Fruit fly (Drosophila melanogaster): Measurements from ENCODE around the gene CG12182.

The CG12182 gene

DNA sequence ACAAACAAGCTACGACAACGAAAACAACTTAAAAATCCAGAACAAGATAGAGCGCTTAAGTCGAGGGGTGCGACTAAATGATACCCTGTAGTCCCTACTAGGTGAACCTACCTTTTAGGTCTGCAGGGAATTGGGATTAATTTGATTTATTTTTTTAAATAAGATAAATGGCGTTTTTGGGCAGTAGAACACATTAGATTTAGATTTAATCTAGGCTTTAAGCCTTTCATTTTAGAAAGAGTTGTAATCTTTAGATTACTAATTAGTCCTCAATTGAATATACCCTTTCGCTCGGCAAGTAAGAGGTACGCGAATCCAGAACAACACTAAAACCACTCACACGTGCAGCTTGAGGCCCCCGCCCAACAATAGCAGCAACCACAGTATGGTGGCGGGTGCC, 14.8 kb upstream of the CG12182 start:
- no peak for TF ChIP-seq usp (GFP tag; optimal IDR thresholded peaks at IDR 0.05)
- no peak for TF ChIP-seq Dll (optimal IDR thresholded peaks at IDR 0.05)
- TF ChIP-seq pan (optimal IDR thresholded peaks at IDR 0.05) = no peak
- TF ChIP-seq psq (optimal IDR thresholded peaks at IDR 0.05) = no peak
- TF ChIP-seq CG8478 (optimal IDR thresholded peaks at IDR 0.05) = no peak
- TF ChIP-seq EcR (GFP tag; optimal IDR thresholded peaks at IDR 0.05) = no peak

- TF ChIP-seq usp (GFP tag; optimal IDR thresholded peaks at IDR 0.05) = no peak
- TF ChIP-seq pan (optimal IDR thresholded peaks at IDR 0.05) = no peak
- TF ChIP-seq Dll (optimal IDR thresholded peaks at IDR 0.05) = no peak
- no peak for TF ChIP-seq CG8478 (optimal IDR thresholded peaks at IDR 0.05)
- TF ChIP-seq psq (optimal IDR thresholded peaks at IDR 0.05) = no peak
- no peak for TF ChIP-seq EcR (GFP tag; optimal IDR thresholded peaks at IDR 0.05)
Measured at dm6 chr3L:2608825-2609224, 9.4 kb upstream of the CG12182 start.

DNA sequence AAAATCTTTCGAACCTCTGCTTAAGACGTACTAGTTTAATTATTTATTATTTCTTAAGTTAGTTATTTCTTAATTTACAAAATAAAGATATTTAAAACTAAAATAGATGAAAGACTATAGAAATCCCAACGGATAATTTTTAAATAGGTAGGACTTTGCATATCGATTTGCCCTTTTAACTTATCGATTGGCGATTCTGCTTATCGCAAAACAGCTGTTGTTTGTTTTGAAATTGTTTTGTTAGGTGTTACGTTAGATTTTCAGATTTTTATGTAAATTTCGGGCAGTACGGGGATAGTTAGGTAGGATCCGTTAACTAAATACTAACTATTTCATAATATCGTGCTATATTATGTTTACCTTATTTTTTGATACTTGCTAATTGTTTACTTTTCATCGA, 765 bp upstream of the CG12182 start, which contains the start of gene CG16986:
Gene CG16986, plus strand, starts transcription at position 188 of the 400 bp plus-strand sequence.
- no peak for TF ChIP-seq usp (GFP tag; optimal IDR thresholded peaks at IDR 0.05)
- no peak for TF ChIP-seq psq (optimal IDR thresholded peaks at IDR 0.05)
- TF ChIP-seq EcR (GFP tag; optimal IDR thresholded peaks at IDR 0.05) = no peak
- no peak for TF ChIP-seq pan (optimal IDR thresholded peaks at IDR 0.05)
- TF ChIP-seq Dll (optimal IDR thresholded peaks at IDR 0.05) = no peak
- TF ChIP-seq CG8478 (optimal IDR thresholded peaks at IDR 0.05) = no peak

DNA sequence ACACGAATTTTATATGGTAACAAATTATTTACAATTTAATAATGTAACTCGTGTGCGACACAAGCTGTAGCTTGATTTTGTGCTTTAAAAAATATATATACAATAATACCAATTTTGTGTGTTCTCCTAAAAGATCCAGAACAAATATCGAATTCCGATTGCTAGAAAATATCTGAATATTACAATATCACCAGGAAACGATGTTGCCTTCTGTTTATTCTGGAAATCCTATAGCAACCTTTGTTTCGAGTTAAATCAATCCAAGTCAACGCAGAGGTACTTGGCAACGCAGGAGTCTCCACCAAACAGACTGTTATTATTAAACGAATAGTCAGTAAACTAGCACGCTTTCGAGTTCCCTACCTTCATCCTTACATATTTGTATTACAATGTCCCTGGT, 3.9 kb downstream of the CG12182 start, which contains the start of gene CG16984:
Gene CG16984, plus strand, starts transcription at position 301 of the 400 bp plus-strand sequence.
- TF ChIP-seq psq (optimal IDR thresholded peaks at IDR 0.05) (no peak), EcR (GFP tag; optimal IDR thresholded peaks at IDR 0.05) (no peak), Dll (optimal IDR thresholded peaks at IDR 0.05) (no peak), pan (optimal IDR thresholded peaks at IDR 0.05) (no peak), usp (GFP tag; optimal IDR thresholded peaks at IDR 0.05) (no peak), CG8478 (optimal IDR thresholded peaks at IDR 0.05) (no peak)

dm6 chr3L:2590764-2591309, 8.5 kb downstream of the CG12182 start:
- TF ChIP-seq EcR (GFP tag; optimal IDR thresholded peaks at IDR 0.05) = no peak
- no peak for TF ChIP-seq CG8478 (optimal IDR thresholded peaks at IDR 0.05)
- no peak for TF ChIP-seq usp (GFP tag; optimal IDR thresholded peaks at IDR 0.05)
- TF ChIP-seq pan (optimal IDR thresholded peaks at IDR 0.05) = no peak
- TF ChIP-seq Dll (optimal IDR thresholded peaks at IDR 0.05) = no peak
- TF ChIP-seq psq (optimal IDR thresholded peaks at IDR 0.05) = no peak

DNA sequence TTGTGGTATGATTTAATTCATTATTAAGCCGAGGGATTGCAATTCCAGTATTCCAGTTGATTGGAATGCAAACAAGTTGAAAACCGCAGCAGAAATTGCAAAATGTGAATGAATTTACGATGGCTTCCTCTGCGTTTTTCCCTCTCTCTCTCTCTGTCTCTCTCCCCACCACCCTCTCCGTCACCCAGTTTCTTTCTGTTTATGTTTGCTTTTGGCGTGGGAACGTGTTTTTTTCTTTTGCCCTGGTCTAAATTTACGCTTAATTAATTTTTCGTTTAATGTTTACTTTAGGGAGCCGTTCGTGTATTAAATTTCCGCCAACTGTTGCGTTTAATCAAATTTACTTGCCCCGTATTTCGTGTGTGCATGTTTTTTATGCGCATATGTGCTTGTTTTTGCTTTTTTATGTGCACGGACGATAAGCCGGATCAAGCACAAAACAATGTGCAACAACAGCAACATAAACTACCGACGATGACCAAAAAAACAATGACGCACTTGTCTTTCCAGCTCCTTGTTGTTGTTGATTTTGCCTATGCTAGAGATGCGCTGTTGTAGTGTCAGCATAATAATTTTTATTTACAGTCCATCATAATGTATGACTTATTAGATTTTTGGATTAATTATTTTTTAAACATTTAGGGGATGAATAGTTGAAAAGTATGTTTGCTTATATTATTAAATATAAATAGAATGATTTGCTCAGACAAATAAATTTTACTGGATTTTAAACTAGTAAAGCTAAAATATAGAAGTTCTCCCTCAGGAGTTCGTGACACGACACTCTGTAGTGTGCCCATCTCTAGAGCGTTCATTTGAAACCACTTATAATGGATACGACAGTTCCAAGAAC, 9.2 kb downstream of the CG12182 start:
- TF ChIP-seq pan (optimal IDR thresholded peaks at IDR 0.05) (no peak), Dll (optimal IDR thresholded peaks at IDR 0.05) (no peak), EcR (GFP tag; optimal IDR thresholded peaks at IDR 0.05) (no peak), psq (optimal IDR thresholded peaks at IDR 0.05) (no peak), CG8478 (optimal IDR thresholded peaks at IDR 0.05) (no peak), usp (GFP tag; optimal IDR thresholded peaks at IDR 0.05) (no peak)

dm6 chr3L:2589167-2589910, 10.0 kb downstream of the CG12182 start, which contains the start of gene dos:
Gene dos (plus strand): TSS chr3L:2589414.
- TF ChIP-seq EcR (GFP tag; optimal IDR thresholded peaks at IDR 0.05) (no peak), pan (optimal IDR thresholded peaks at IDR 0.05) (no peak), psq (optimal IDR thresholded peaks at IDR 0.05) (no peak), usp (GFP tag; optimal IDR thresholded peaks at IDR 0.05) (no peak), CG8478 (optimal IDR thresholded peaks at IDR 0.05) (no peak), Dll (optimal IDR thresholded peaks at IDR 0.05) (no peak)

DNA sequence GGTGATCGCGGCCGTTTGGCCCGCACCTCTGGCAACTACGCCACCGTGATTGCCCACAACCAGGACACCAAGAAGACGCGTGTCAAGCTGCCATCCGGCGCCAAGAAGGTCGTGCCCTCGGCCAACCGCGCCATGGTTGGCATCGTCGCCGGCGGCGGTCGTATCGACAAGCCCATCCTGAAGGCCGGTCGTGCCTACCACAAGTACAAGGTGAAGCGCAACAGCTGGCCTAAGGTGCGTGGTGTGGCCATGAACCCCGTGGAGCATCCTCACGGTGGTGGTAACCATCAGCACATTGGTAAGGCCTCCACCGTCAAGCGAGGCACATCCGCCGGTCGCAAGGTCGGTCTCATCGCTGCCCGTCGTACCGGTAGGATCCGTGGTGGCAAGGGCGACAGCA, 11.1 kb downstream of the CG12182 start:
- TF ChIP-seq Dll (optimal IDR thresholded peaks at IDR 0.05) (no peak), pan (optimal IDR thresholded peaks at IDR 0.05) (no peak), usp (GFP tag; optimal IDR thresholded peaks at IDR 0.05) (no peak), EcR (GFP tag; optimal IDR thresholded peaks at IDR 0.05) (no peak), CG8478 (optimal IDR thresholded peaks at IDR 0.05) (no peak), psq (optimal IDR thresholded peaks at IDR 0.05) (no peak)

dm6 chr3L:2587562-2587918, 11.8 kb downstream of the CG12182 start:
- TF ChIP-seq pan (optimal IDR thresholded peaks at IDR 0.05) (no peak), Dll (optimal IDR thresholded peaks at IDR 0.05) (no peak), usp (GFP tag; optimal IDR thresholded peaks at IDR 0.05) (no peak), EcR (GFP tag; optimal IDR thresholded peaks at IDR 0.05) (no peak), psq (optimal IDR thresholded peaks at IDR 0.05) (no peak), CG8478 (optimal IDR thresholded peaks at IDR 0.05) (no peak)

DNA sequence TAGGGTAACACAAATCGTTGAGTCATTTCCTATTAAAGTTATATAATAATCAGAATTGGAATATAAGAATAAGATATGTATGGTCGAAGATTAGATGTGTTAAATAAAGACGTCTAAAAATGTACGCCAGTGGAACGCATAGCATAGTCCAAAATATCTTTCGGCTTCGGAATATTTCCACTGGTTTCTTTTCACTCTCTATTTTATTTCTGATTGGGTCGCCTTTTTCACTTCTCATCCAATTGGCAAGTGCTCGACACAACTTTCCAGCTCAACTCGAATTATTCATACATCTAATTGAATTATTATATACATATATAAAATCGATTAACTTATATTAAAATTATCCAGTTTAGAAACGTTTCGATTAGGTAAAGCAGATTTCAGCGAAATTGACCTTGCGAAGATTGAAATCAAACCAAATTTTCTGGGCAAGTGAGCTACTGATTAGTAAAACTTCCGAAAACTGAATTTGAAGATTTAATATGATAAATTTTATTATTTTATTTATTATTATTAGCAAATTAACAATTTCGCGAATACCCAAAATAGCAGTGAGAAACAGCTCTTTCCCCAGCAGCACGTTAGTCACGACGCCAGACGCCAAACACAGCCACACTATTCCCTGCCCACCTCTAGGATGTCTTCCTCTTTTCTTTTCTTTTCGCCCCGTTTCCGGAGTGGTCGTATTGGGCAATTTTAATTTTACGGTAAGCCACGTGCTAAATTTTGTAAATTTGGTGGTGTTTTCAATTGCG, 12.4 kb downstream of the CG12182 start, which contains the start of gene RpL8:
Gene RpL8, plus strand, starts transcription at position 653 of the 758 bp plus-strand sequence.
- TF ChIP-seq Dll (optimal IDR thresholded peaks at IDR 0.05) (no peak), pan (optimal IDR thresholded peaks at IDR 0.05) (no peak), psq (optimal IDR thresholded peaks at IDR 0.05) (no peak), EcR (GFP tag; optimal IDR thresholded peaks at IDR 0.05) (no peak), CG8478 (optimal IDR thresholded peaks at IDR 0.05) (no peak), usp (GFP tag; optimal IDR thresholded peaks at IDR 0.05) (no peak)
